Fruit fly (Drosophila melanogaster): ENCODE measurements around the gene HDAC6.

The HDAC6 gene

dm6 chrX:15379014-15379491 is 45.9 kb downstream of the HDAC6 start, which contains the start of gene acj6:
Gene acj6, minus strand, starts transcription at chrX:15379064.
- TF ChIP-seq CG17806 (tag; optimal IDR thresholded peaks at IDR 0.05) (no peak), Pif1B (GFP tag; optimal IDR thresholded peaks at IDR 0.05) (no peak), CG32121 (GFP tag; IDR thresholded peaks at IDR 0.05) (no peak), Snoo (tag; optimal IDR thresholded peaks at IDR 0.05) (no peak), CG34367 (tag; optimal IDR thresholded peaks at IDR 0.05) (no peak), CG12605 (GFP tag; IDR thresholded peaks at IDR 0.05) (no peak)

- no peak for TF ChIP-seq fd96Ca (GFP tag; IDR thresholded peaks at IDR 0.05)
- TF ChIP-seq Pif1A (GFP tag; optimal IDR thresholded peaks at IDR 0.05) = no peak
- TF ChIP-seq rn (GFP tag; IDR thresholded peaks at IDR 0.05) = no peak
- no peak for TF ChIP-seq CG8301 (tag; optimal IDR thresholded peaks at IDR 0.05)
- no peak for TF ChIP-seq D1 (tag; optimal IDR thresholded peaks at IDR 0.05)
- TF ChIP-seq Pif1B (GFP tag; optimal IDR thresholded peaks at IDR 0.05) = no peak
- no peak for TF ChIP-seq Ets98B (GFP tag; IDR thresholded peaks at IDR 0.05)
- TF ChIP-seq gl (tag; optimal IDR thresholded peaks at IDR 0.05) = no peak
- TF ChIP-seq CG34367 (tag; optimal IDR thresholded peaks at IDR 0.05) = no peak
- no peak for TF ChIP-seq CG9948 (tag; optimal IDR thresholded peaks at IDR 0.05)
- TF ChIP-seq CG32121 (GFP tag; IDR thresholded peaks at IDR 0.05) = no peak
- no peak for TF ChIP-seq CG17806 (tag; optimal IDR thresholded peaks at IDR 0.05)
These were observed 47.1 kb downstream of the HDAC6 start for dm6 chrX:15380207-15380606.

- TF ChIP-seq CG12605 (GFP tag; IDR thresholded peaks at IDR 0.05) = no peak
- peak; percentile 12 for TF ChIP-seq CG14655 (GFP tag; optimal IDR thresholded peaks at IDR 0.05)
- peak; percentile 25 for TF ChIP-seq CG8159 (tag; optimal IDR thresholded peaks at IDR 0.05)
- TF ChIP-seq CG15710 (tag; optimal IDR thresholded peaks at IDR 0.05) = peak; percentile 21
These were observed 50.6 kb downstream of the HDAC6 start for dm6 chrX:15383513-15384373.

dm6 chrX:15385176-15386056 is 52.3 kb downstream of the HDAC6 start, which contains the start of gene CG9164:
Gene CG9164, minus strand, starts transcription at chrX:15385441.
- no peak for TF ChIP-seq Pif1A (GFP tag; optimal IDR thresholded peaks at IDR 0.05)
- TF ChIP-seq CG14655 (GFP tag; optimal IDR thresholded peaks at IDR 0.05) = no peak
- TF ChIP-seq CG32121 (GFP tag; IDR thresholded peaks at IDR 0.05) = no peak
- no peak for TF ChIP-seq Snoo (tag; optimal IDR thresholded peaks at IDR 0.05)
- no peak for TF ChIP-seq CG13204 (GFP tag; optimal IDR thresholded peaks at IDR 0.05)
- TF ChIP-seq CG34367 (tag; optimal IDR thresholded peaks at IDR 0.05) = no peak
- TF ChIP-seq rn (GFP tag; IDR thresholded peaks at IDR 0.05) = no peak
- no peak for TF ChIP-seq CG4496 (GFP tag; IDR thresholded peaks at IDR 0.05)
- no peak for TF ChIP-seq Ets98B (GFP tag; IDR thresholded peaks at IDR 0.05)
- no peak for TF ChIP-seq gl (tag; optimal IDR thresholded peaks at IDR 0.05)
- TF ChIP-seq CG10348 (GFP tag; IDR thresholded peaks at IDR 0.05) = no peak
- no peak for TF ChIP-seq CG15710 (tag; optimal IDR thresholded peaks at IDR 0.05)
- no peak for TF ChIP-seq CG12605 (GFP tag; IDR thresholded peaks at IDR 0.05)
- TF ChIP-seq Pif1B (GFP tag; optimal IDR thresholded peaks at IDR 0.05) = no peak
- TF ChIP-seq D1 (tag; optimal IDR thresholded peaks at IDR 0.05) = no peak
- TF ChIP-seq CG8159 (tag; optimal IDR thresholded peaks at IDR 0.05) = no peak
- no peak for TF ChIP-seq EcR (GFP tag; optimal IDR thresholded peaks at IDR 0.05)
- TF ChIP-seq CG8301 (tag; optimal IDR thresholded peaks at IDR 0.05) = no peak

dm6 chrX:15387344-15387743 is 54.2 kb downstream of the HDAC6 start:
- no peak for TF ChIP-seq CG14655 (GFP tag; optimal IDR thresholded peaks at IDR 0.05)
- no peak for TF ChIP-seq rn (GFP tag; IDR thresholded peaks at IDR 0.05)
- TF ChIP-seq CG17806 (tag; optimal IDR thresholded peaks at IDR 0.05) = no peak
- TF ChIP-seq CG8301 (tag; optimal IDR thresholded peaks at IDR 0.05) = no peak
- TF ChIP-seq CG12605 (GFP tag; IDR thresholded peaks at IDR 0.05) = no peak
